Worm (Caenorhabditis elegans) whole organism, mixed stage, embryonic: ENCODE data around the gene mob-3.

Experiments used
- M03D4.4 ChIP-seq: sonication (generic microtip); optimal IDR thresholded peaks from 2 replicates; lab custom pipeline; 2017; ENCODE audit warnings: mild to moderate bottlenecking, missing genetic modification characterization, missing compliant biosample characterization
- bed-3 ChIP-seq: fragments of 200-800 bp; sonication (Bioruptor generic); optimal IDR thresholded peaks from 3 replicates; lab custom pipeline; 2018; ENCODE audit warnings: mild to moderate bottlenecking, missing genetic modification characterization, moderate library complexity, missing compliant biosample characterization
- blmp-1 ChIP-seq: fragments of 150-350 bp; optimal IDR thresholded peaks from 2 replicates; lab custom pipeline; 2014; ENCODE audit warnings: missing biosample characterization, missing genetic modification characterization
- ceh-39 ChIP-seq: fragments of 150-350 bp; optimal IDR thresholded peaks from 2 replicates; lab custom pipeline; 2014; ENCODE audit warnings: missing biosample characterization, missing genetic modification characterization
- ceh-43 ChIP-seq: fragments of 200-800 bp; sonication (Bioruptor generic); optimal IDR thresholded peaks from 2 replicates; lab custom pipeline; 2018; ENCODE audit warnings: mild to moderate bottlenecking, missing genetic modification characterization, moderate library complexity, missing compliant biosample characterization
- ceh-83 ChIP-seq: fragments of 200-800 bp; sonication (Bioruptor generic); optimal IDR thresholded peaks from 2 replicates; lab custom pipeline; 2018; ENCODE audit warnings: mild to moderate bottlenecking, missing genetic modification characterization, missing compliant biosample characterization
- ces-1 ChIP-seq: fragments of 150-350 bp; optimal IDR thresholded peaks from 2 replicates; lab custom pipeline; 2014; ENCODE audit warnings: missing biosample characterization, missing genetic modification reagents, missing genetic modification characterization
- cnd-1 ChIP-seq: fragments of 200-800 bp; sonication (Bioruptor generic); optimal IDR thresholded peaks from 2 replicates; lab custom pipeline; 2018; ENCODE audit warnings: mild to moderate bottlenecking, missing genetic modification characterization, missing compliant biosample characterization
- drap-1 ChIP-seq: fragments of 200-800 bp; sonication (Bioruptor generic); optimal IDR thresholded peaks from 3 replicates; lab custom pipeline; 2018; ENCODE audit warnings: mild to moderate bottlenecking, missing genetic modification characterization, missing compliant biosample characterization
- elt-1 ChIP-seq: sonication (generic microtip); optimal IDR thresholded peaks from 2 replicates; lab custom pipeline; 2017; ENCODE audit warnings: missing genetic modification characterization, mild to moderate bottlenecking, missing compliant biosample characterization, antibody characterized with exemption, moderate library complexity, borderline replicate concordance; ENCODE audit not compliant: insufficient read depth
- elt-3 ChIP-seq: fragments of 150-350 bp; optimal IDR thresholded peaks from 2 replicates; lab custom pipeline; 2014; ENCODE audit warnings: missing biosample characterization, missing genetic modification characterization
- flh-1 ChIP-seq: fragments of 200-800 bp; sonication (Bioruptor generic); optimal IDR thresholded peaks from 2 replicates; lab custom pipeline; 2018; ENCODE audit warnings: mild to moderate bottlenecking, missing genetic modification characterization, moderate library complexity, missing compliant biosample characterization
- ham-2 ChIP-seq: fragments of 200-800 bp; sonication (Bioruptor generic); optimal IDR thresholded peaks from 2 replicates; lab custom pipeline; 2018; ENCODE audit warnings: mild to moderate bottlenecking, missing genetic modification characterization, missing compliant biosample characterization
- hlh-1 ChIP-seq: fragments of 150-350 bp; optimal IDR thresholded peaks from 2 replicates; lab custom pipeline; 2014; ENCODE audit warnings: missing biosample characterization, missing genetic modification reagents, missing genetic modification characterization
- lin-13 ChIP-seq: fragments of 150-350 bp; optimal IDR thresholded peaks from 2 replicates; lab custom pipeline; 2014; ENCODE audit warnings: missing biosample characterization, missing genetic modification characterization
- lin-32 ChIP-seq: fragments of 200-800 bp; sonication (Bioruptor generic); optimal IDR thresholded peaks from 2 replicates; lab custom pipeline; 2018; ENCODE audit warnings: mild to moderate bottlenecking, missing genetic modification characterization, missing compliant biosample characterization
- lsy-2 ChIP-seq: fragments of 150-350 bp; optimal IDR thresholded peaks from 2 replicates; lab custom pipeline; 2014; ENCODE audit warnings: missing biosample characterization, missing genetic modification characterization
- mab-5 ChIP-seq: fragments of 150-350 bp; optimal IDR thresholded peaks from 2 replicates; lab custom pipeline; 2014; ENCODE audit warnings: missing biosample characterization, missing genetic modification characterization
- mep-1 ChIP-seq: fragments of 150-350 bp; optimal IDR thresholded peaks from 2 replicates; lab custom pipeline; 2017; ENCODE audit warnings: missing biosample characterization, missing genetic modification reagents, missing genetic modification characterization, inconsistent platforms
- mls-2 ChIP-seq: sonication (generic microtip); optimal IDR thresholded peaks from 2 replicates; lab custom pipeline; 2016; ENCODE audit warnings: mild to moderate bottlenecking, missing genetic modification characterization, moderate library complexity, missing compliant biosample characterization
- nhr-12 ChIP-seq: fragments of 150-350 bp; optimal IDR thresholded peaks from 2 replicates; lab custom pipeline; 2014; ENCODE audit warnings: missing biosample characterization, missing genetic modification characterization
- nhr-2 ChIP-seq: fragments of 150-350 bp; optimal IDR thresholded peaks from 2 replicates; lab custom pipeline; 2014; ENCODE audit warnings: missing biosample characterization, missing genetic modification characterization
- nhr-237 ChIP-seq: fragments of 150-350 bp; optimal IDR thresholded peaks from 2 replicates; lab custom pipeline; 2014; ENCODE audit warnings: missing biosample characterization, missing genetic modification characterization
- nhr-28 ChIP-seq: fragments of 150-350 bp; optimal IDR thresholded peaks from 2 replicates; lab custom pipeline; 2014; ENCODE audit warnings: missing biosample characterization, missing genetic modification characterization
- nhr-76 ChIP-seq: sonication (generic microtip); optimal IDR thresholded peaks from 2 replicates; lab custom pipeline; 2017; ENCODE audit warnings: missing biosample characterization, missing genetic modification characterization
- pha-4 ChIP-seq: fragments of 150-350 bp; optimal IDR thresholded peaks from 2 replicates; lab custom pipeline; 2018; ENCODE audit warnings: missing biosample characterization, missing genetic modification reagents, missing genetic modification characterization
- sem-2 ChIP-seq: fragments of 200-800 bp; sonication (Bioruptor generic); optimal IDR thresholded peaks from 2 replicates; lab custom pipeline; 2018; ENCODE audit warnings: mild to moderate bottlenecking, missing genetic modification characterization, missing compliant biosample characterization
- snpc-4 ChIP-seq: fragments of 150-350 bp; optimal IDR thresholded peaks from 2 replicates; lab custom pipeline; 2014; ENCODE audit warnings: missing biosample characterization, missing genetic modification characterization
- sptf-1 ChIP-seq: sonication (generic microtip); optimal IDR thresholded peaks from 2 replicates; lab custom pipeline; 2017; ENCODE audit warnings: mild to moderate bottlenecking, missing genetic modification characterization, moderate library complexity, missing compliant biosample characterization
- tbx-8 ChIP-seq: fragments of 200-800 bp; sonication (Bioruptor generic); optimal IDR thresholded peaks from 2 replicates; lab custom pipeline; 2018; ENCODE audit warnings: mild to moderate bottlenecking, missing genetic modification characterization, moderate library complexity, missing compliant biosample characterization
- unc-120 ChIP-seq: sonication (generic microtip); optimal IDR thresholded peaks from 2 replicates; lab custom pipeline; 2017; ENCODE audit warnings: missing genetic modification characterization, missing compliant biosample characterization; ENCODE audit not compliant: poor library complexity, severe bottlenecking
- unc-39 ChIP-seq: fragments of 150-350 bp; optimal IDR thresholded peaks from 2 replicates; lab custom pipeline; 2014; ENCODE audit warnings: missing biosample characterization, missing genetic modification characterization
- unc-62 ChIP-seq: fragments of 150-350 bp; optimal IDR thresholded peaks from 2 replicates; lab custom pipeline; 2014; ENCODE audit warnings: missing biosample characterization, missing genetic modification reagents, missing genetic modification characterization
- zip-8 ChIP-seq: fragments of 150-350 bp; optimal IDR thresholded peaks from 2 replicates; lab custom pipeline; 2014; ENCODE audit warnings: missing biosample characterization, missing genetic modification characterization
- ztf-11 ChIP-seq: fragments of 150-350 bp; optimal IDR thresholded peaks from 2 replicates; lab custom pipeline; 2014; ENCODE audit warnings: missing biosample characterization, missing genetic modification characterization

The mob-3 gene

DNA sequence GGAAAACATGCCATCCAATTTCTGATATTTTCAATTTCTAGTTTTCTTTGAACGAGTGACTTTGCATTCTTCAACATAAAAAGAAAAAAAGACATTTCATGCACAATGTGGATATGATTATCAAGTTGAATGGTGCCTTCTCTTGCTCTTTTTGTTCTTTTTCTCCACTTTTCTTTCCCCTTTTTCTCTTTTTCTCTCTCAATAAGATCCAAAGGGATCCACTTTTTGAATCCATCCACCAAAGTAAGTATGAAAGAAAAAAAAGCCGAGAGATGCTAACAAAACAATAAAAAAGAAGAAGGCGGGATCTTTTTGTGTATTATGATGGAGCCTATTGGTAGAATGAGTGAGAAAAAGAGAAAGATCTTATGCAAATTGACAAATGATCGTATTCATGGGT lies 18.6 kb upstream of the mob-3 start:
- no peak for TF ChIP-seq zip-8 (tag; lab: Kevin White, UChicago)
- TF ChIP-seq ces-1 (GFP tag; lab: Kevin White, UChicago): peak; percentile 24

ce11 chrIV:7406690-7407089 lies 17.9 kb upstream of the mob-3 start:
- no peak for TF ChIP-seq nhr-12 (tag; lab: Kevin White, UChicago)
- peak; percentile 6 for TF ChIP-seq unc-62
- peak; percentile 62 for TF ChIP-seq hlh-1
- TF ChIP-seq unc-120: peak; percentile 19
- no peak for TF ChIP-seq bed-3
- TF ChIP-seq mep-1 (tag; lab: Kevin White, UChicago): no peak
- TF ChIP-seq, all 35 proteins: peak for 3

DNA sequence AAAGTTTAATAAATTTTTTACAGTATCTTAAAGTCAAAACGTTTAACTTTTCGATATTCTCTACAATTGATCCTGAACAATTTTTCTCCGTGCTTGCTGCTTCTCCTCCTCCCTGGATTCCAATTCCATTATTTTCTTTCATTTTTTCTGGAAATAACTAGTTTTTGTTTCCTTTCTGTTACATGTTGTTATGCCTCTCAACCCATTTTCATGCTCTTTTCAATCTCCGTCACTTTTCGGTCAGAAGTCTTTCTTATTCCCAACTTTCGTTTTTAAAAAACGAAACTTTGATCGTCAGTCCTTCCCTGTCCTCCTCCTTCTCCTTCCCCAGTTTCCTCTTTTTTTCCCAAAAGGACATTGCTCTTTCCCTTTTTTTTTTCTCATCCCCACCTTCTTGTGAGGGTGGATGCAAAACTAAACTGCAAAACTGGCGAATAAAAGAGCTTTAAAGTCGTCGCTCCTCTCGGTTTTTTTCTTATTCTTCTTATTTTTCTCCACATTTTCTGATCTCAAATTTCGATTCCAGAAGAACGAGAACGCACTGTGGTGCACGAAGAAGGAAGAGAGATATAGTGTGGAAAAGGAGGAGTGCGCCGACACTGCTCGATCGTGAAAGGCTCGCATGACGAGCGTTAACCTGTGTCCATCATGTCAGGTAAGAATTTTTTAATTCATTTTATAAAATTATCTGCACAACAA lies 16.3 kb upstream of the mob-3 start, which contains the start of the genes C48A7.16 and egl-19:
Gene C48A7.16 (plus strand): TSS at position 544 of the 699 bp plus-strand sequence.
Gene egl-19 (plus strand): TSS at position 649 of the 699 bp plus-strand sequence.
- no peak for TF ChIP-seq ceh-39 (tag; lab: Kevin White, UChicago)
- TF ChIP-seq mep-1 (tag; lab: Kevin White, UChicago): no peak
- no peak for TF ChIP-seq drap-1 (GFP tag; lab: Kevin White, UChicago)
- no peak for TF ChIP-seq ham-2 (GFP tag; lab: Kevin White, UChicago)
- TF ChIP-seq ces-1 (GFP tag; lab: Kevin White, UChicago): no peak
- no peak for TF ChIP-seq pha-4 (tag; lab: Kevin White, UChicago)
- no peak for TF ChIP-seq lsy-2 (tag; lab: Kevin White, UChicago)
- TF ChIP-seq ztf-11: no peak
- TF ChIP-seq blmp-1: no peak
- TF ChIP-seq unc-62: no peak
- no peak for TF ChIP-seq unc-39
- TF ChIP-seq sem-2 (GFP tag; lab: Kevin White, UChicago): no peak
- TF ChIP-seq nhr-12 (tag; lab: Kevin White, UChicago): no peak
- no peak for TF ChIP-seq mab-5 (tag; lab: Kevin White, UChicago)
- no peak for TF ChIP-seq nhr-237 (tag; lab: Kevin White, UChicago)
- no peak for TF ChIP-seq lin-13
- no peak for TF ChIP-seq snpc-4 (tag; lab: Kevin White, UChicago)
- TF ChIP-seq ceh-83 (GFP tag; lab: Kevin White, UChicago): no peak

- TF ChIP-seq ces-1 (GFP tag; lab: Kevin White, UChicago): peak; percentile 74
- TF ChIP-seq ham-2 (GFP tag; lab: Kevin White, UChicago): no peak
Measured at ce11 chrIV:7403422-7403821, 14.7 kb upstream of the mob-3 start.

ce11 chrIV:7402077-7402476 lies 13.3 kb upstream of the mob-3 start:
- TF ChIP-seq lsy-2 (tag; lab: Kevin White, UChicago) (peak; percentile 19), mep-1 (tag; lab: Kevin White, UChicago) (peak; percentile 45), nhr-76 (tag; lab: Kevin White, UChicago) (no peak), sptf-1 (tag; lab: Kevin White, UChicago) (peak; percentile 25), mls-2 (tag; lab: Kevin White, UChicago) (peak; percentile 65), sem-2 (GFP tag; lab: Kevin White, UChicago) (no peak), zip-8 (tag; lab: Kevin White, UChicago) (no peak), snpc-4 (tag; lab: Kevin White, UChicago) (no peak), nhr-12 (tag; lab: Kevin White, UChicago) (no peak), elt-3 (tag; lab: Kevin White, UChicago) (no peak), ham-2 (GFP tag; lab: Kevin White, UChicago) (no peak), unc-39 (no peak), cnd-1 (tag; lab: Kevin White, UChicago) (no peak), tbx-8 (GFP tag; lab: Kevin White, UChicago) (no peak), flh-1 (GFP tag; lab: Kevin White, UChicago) (no peak), ceh-39 (tag; lab: Kevin White, UChicago) (no peak), ztf-11 (no peak), pha-4 (tag; lab: Kevin White, UChicago) (no peak), mab-5 (tag; lab: Kevin White, UChicago) (no peak), blmp-1 (no peak), M03D4.4 (no peak), unc-62 (no peak), ceh-43 (GFP tag; lab: Kevin White, UChicago) (no peak), lin-13 (no peak), elt-1 (tag; lab: Kevin White, UChicago) (no peak), ces-1 (GFP tag; lab: Kevin White, UChicago) (peak; percentile 71), lin-32 (no peak), drap-1 (GFP tag; lab: Kevin White, UChicago) (no peak), unc-120 (peak; percentile 90), hlh-1 (no peak), ceh-83 (GFP tag; lab: Kevin White, UChicago) (no peak), nhr-28 (tag; lab: Kevin White, UChicago) (no peak), nhr-237 (tag; lab: Kevin White, UChicago) (peak; percentile 24), bed-3 (no peak), nhr-2 (no peak)
- TF ChIP-seq, all 35 proteins: peak for 7
